Worm (Caenorhabditis elegans) whole organism, L4 larva: ENCODE results near the gene Y54E2A.10.

Experiments
- F26F4.8 ChIP-seq: fragments of 200-800 bp; sonication (Bioruptor generic); conservative IDR thresholded peaks from 2 replicates; pipeline ENCODE4 v1.3.6; 2022; ENCODE audit warnings: missing genetic modification characterization, missing compliant biosample characterization
- F44E2.7 ChIP-seq: fragments of 200-800 bp; sonication (Bioruptor generic); IDR thresholded peaks from 2 replicates; pipeline ENCODE4 v2.1.2; 2022; ENCODE audit warnings: missing genetic modification characterization, missing compliant biosample characterization
- R02D3.7 ChIP-seq: fragments of 150-350 bp; sonication (generic microtip); optimal IDR thresholded peaks from 3 replicates; lab custom pipeline; 2014; ENCODE audit warnings: missing biosample characterization, missing genetic modification characterization
- T20F7.1 ChIP-seq: fragments of 200-800 bp; sonication (Bioruptor generic); optimal IDR thresholded peaks from 2 replicates; lab custom pipeline; 2018; ENCODE audit warnings: mild to moderate bottlenecking, missing genetic modification characterization, missing compliant biosample characterization
- T26A8.4 ChIP-seq: fragments of 200-800 bp; sonication (Bioruptor generic); IDR thresholded peaks from 2 replicates; pipeline ENCODE4 v1.3.6; 2022; ENCODE audit warnings: missing genetic modification characterization, missing compliant biosample characterization
- Y48G9A.11 ChIP-seq: fragments of 200-800 bp; sonication (Bioruptor generic); IDR thresholded peaks from 2 replicates; pipeline ENCODE4 v1.3.6; 2022; ENCODE audit warnings: missing genetic modification reagents, missing genetic modification characterization, missing compliant biosample characterization
- Y5F2A.4 ChIP-seq: fragments of 200-800 bp; sonication (Bioruptor generic); optimal IDR thresholded peaks from 2 replicates; lab custom pipeline; 2018; ENCODE audit warnings: mild to moderate bottlenecking, missing genetic modification characterization, missing compliant biosample characterization
- aha-1 ChIP-seq: fragments of 150-350 bp; peaks from one replicate; lab custom pipeline; 2014; ENCODE audit warnings: missing biosample characterization, missing genetic modification characterization
- ama-1 ChIP-seq: fragments of 150-350 bp; optimal IDR thresholded peaks from 2 replicates; lab custom pipeline; 2014; ENCODE audit warnings: inconsistent platforms, mixed read lengths
- arid-1 ChIP-seq: fragments of 200-800 bp; sonication (Bioruptor generic); conservative IDR thresholded peaks from 2 replicates; pipeline ENCODE4 v1.3.6; 2022; ENCODE audit warnings: missing genetic modification reagents, missing genetic modification characterization, missing compliant biosample characterization
- ceh-32 ChIP-seq: sonication (generic microtip); optimal IDR thresholded peaks from 2 replicates; lab custom pipeline; 2016; ENCODE audit warnings: mild to moderate bottlenecking, missing genetic modification characterization, missing compliant biosample characterization; ENCODE audit not compliant: poor library complexity
- ceh-62 ChIP-seq: sonication (generic microtip); optimal IDR thresholded peaks from 2 replicates; lab custom pipeline; 2017; ENCODE audit warnings: missing biosample characterization, missing genetic modification characterization
- ces-1 ChIP-seq: fragments of 150-350 bp; sonication (generic microtip); optimal IDR thresholded peaks from 4 replicates; lab custom pipeline; 2014; ENCODE audit warnings: missing biosample characterization, missing genetic modification reagents, missing genetic modification characterization
- cey-2 ChIP-seq: sonication (generic microtip); optimal IDR thresholded peaks from 3 replicates; lab custom pipeline; 2017; ENCODE audit warnings: missing genetic modification characterization, mild to moderate bottlenecking, missing compliant biosample characterization, antibody characterized with exemption, borderline replicate concordance; ENCODE audit not compliant: insufficient read depth
- dmd-6 ChIP-seq: fragments of 200-800 bp; sonication (Bioruptor generic); IDR thresholded peaks from 2 replicates; pipeline ENCODE4 v1.3.6; 2022; ENCODE audit warnings: missing genetic modification reagents, missing genetic modification characterization, missing compliant biosample characterization
- dpl-1 ChIP-seq: fragments of 150-350 bp; optimal IDR thresholded peaks from 2 replicates; lab custom pipeline; 2014; ENCODE audit warnings: missing biosample characterization, missing genetic modification reagents, missing genetic modification characterization
- duxl-1 ChIP-seq: sonication (generic microtip); optimal IDR thresholded peaks from 2 replicates; lab custom pipeline; 2016; ENCODE audit warnings: mild to moderate bottlenecking, missing genetic modification characterization, moderate library complexity, missing compliant biosample characterization; ENCODE audit not compliant: poor library complexity
- dve-1 ChIP-seq: sonication (generic microtip); optimal IDR thresholded peaks from 2 replicates; lab custom pipeline; 2017; ENCODE audit warnings: antibody characterized with exemption, mild to moderate bottlenecking, missing genetic modification characterization, missing compliant biosample characterization; ENCODE audit not compliant: insufficient read depth
- fkh-10 ChIP-seq: fragments of 150-350 bp; optimal IDR thresholded peaks from 2 replicates; lab custom pipeline; 2014; ENCODE audit warnings: missing biosample characterization, missing genetic modification reagents, missing genetic modification characterization
- hif-1 ChIP-seq, 2 experiments: sonication (generic microtip); optimal IDR thresholded peaks; 2 replicates each; lab custom pipeline; 2016 to 2017; ENCODE audit warnings: missing compliant biosample characterization in 2 of 2, missing genetic modification characterization in 2 of 2, missing genetic modification reagents in 2 of 2, missing genotype in 2 of 2, mild to moderate bottlenecking in 1 of 2
- hlh-11 ChIP-seq: fragments of 200-800 bp; sonication (Bioruptor generic); optimal IDR thresholded peaks from 2 replicates; lab custom pipeline; 2018; ENCODE audit warnings: mild to moderate bottlenecking, missing genetic modification characterization, missing compliant biosample characterization
- hmg-1.1 ChIP-seq: fragments of 200-800 bp; sonication (Bioruptor generic); IDR thresholded peaks from 2 replicates; pipeline ENCODE4 v1.3.6; 2022; ENCODE audit warnings: missing genetic modification reagents, missing genetic modification characterization, missing compliant biosample characterization
- lim-7 ChIP-seq: fragments of 200-800 bp; sonication (Bioruptor generic); IDR thresholded peaks from 2 replicates; pipeline ENCODE4 v1.3.6; 2022; ENCODE audit warnings: missing genetic modification characterization, missing compliant biosample characterization
- lin-1 ChIP-seq: fragments of 200-800 bp; sonication (Bioruptor generic); IDR thresholded peaks from 2 replicates; pipeline ENCODE4 v1.3.6; 2022; ENCODE audit warnings: missing genetic modification reagents, missing genetic modification characterization, missing compliant biosample characterization
- lin-13 ChIP-seq: fragments of 150-350 bp; optimal IDR thresholded peaks from 2 replicates; lab custom pipeline; 2014; ENCODE audit warnings: missing biosample characterization, missing genetic modification reagents, missing genetic modification characterization
- lin-38 ChIP-seq: fragments of 200-800 bp; sonication (Bioruptor generic); IDR thresholded peaks from 2 replicates; pipeline ENCODE4 v1.3.6; 2022; ENCODE audit warnings: missing genetic modification reagents, missing genetic modification characterization, missing compliant biosample characterization
- lsy-2 ChIP-seq, 2 experiments: fragments of 150-350 bp in 1 of 2; sonication (generic microtip) in 1 of 2; optimal IDR thresholded peaks; 2 replicates each; lab custom pipeline; 2014 to 2017; ENCODE audit warnings: missing biosample characterization in 2 of 2, missing genetic modification characterization in 2 of 2
- mes-2 ChIP-seq: sonication (generic microtip); optimal IDR thresholded peaks from 2 replicates; lab custom pipeline; 2016; ENCODE audit warnings: missing genotype, mild to moderate bottlenecking, missing genetic modification characterization, missing compliant biosample characterization; ENCODE audit not compliant: poor library complexity, severe bottlenecking
- nhr-10 ChIP-seq: fragments of 150-350 bp; optimal IDR thresholded peaks from 2 replicates; lab custom pipeline; 2014; ENCODE audit warnings: missing biosample characterization, missing genetic modification characterization
- nhr-11 ChIP-seq: fragments of 150-350 bp; optimal IDR thresholded peaks from 2 replicates; lab custom pipeline; 2014; ENCODE audit warnings: missing biosample characterization, missing genetic modification characterization
- nhr-111 ChIP-seq: fragments of 200-800 bp; sonication (Bioruptor generic); optimal IDR thresholded peaks from 2 replicates; lab custom pipeline; 2018; ENCODE audit warnings: mild to moderate bottlenecking, missing genetic modification characterization, missing compliant biosample characterization
- nhr-237 ChIP-seq: sonication (generic microtip); optimal IDR thresholded peaks from 2 replicates; lab custom pipeline; 2017; ENCODE audit warnings: missing biosample characterization, missing genetic modification characterization
- nhr-25 ChIP-seq: sonication (generic microtip); optimal IDR thresholded peaks from 2 replicates; lab custom pipeline; 2017; ENCODE audit warnings: missing genetic modification characterization, mild to moderate bottlenecking, missing compliant biosample characterization, antibody characterized with exemption, moderate library complexity, borderline replicate concordance; ENCODE audit not compliant: insufficient read depth
- nhr-28 ChIP-seq: fragments of 150-350 bp; optimal IDR thresholded peaks from 2 replicates; lab custom pipeline; 2014; ENCODE audit warnings: missing biosample characterization, missing genetic modification characterization
- nhr-41 ChIP-seq: fragments of 200-800 bp; sonication (Bioruptor generic); IDR thresholded peaks from 2 replicates; pipeline ENCODE4 v1.3.6; 2022; ENCODE audit warnings: missing genetic modification reagents, missing genetic modification characterization, missing compliant biosample characterization
- nhr-77 ChIP-seq: fragments of 150-350 bp; optimal IDR thresholded peaks from 2 replicates; lab custom pipeline; 2014; ENCODE audit warnings: missing biosample characterization, missing genetic modification characterization
- pha-4 ChIP-seq, 2 experiments: fragments of 150-350 bp in 1 of 2; fragments of 200-800 bp in 1 of 2; sonication (Bioruptor generic) in 1 of 2; IDR thresholded peaks in 1 of 2; optimal IDR thresholded peaks in 1 of 2; 2 replicates each; pipeline versions ENCODE4 v1.3.6 to Lab custom; 2014 to 2022; ENCODE audit warnings: missing genetic modification characterization in 2 of 2, missing genetic modification reagents in 2 of 2, missing biosample characterization in 1 of 2, missing compliant biosample characterization in 1 of 2
- pqm-1 ChIP-seq: sonication (generic microtip); optimal IDR thresholded peaks from 2 replicates; lab custom pipeline; 2017; ENCODE audit warnings: missing biosample characterization, missing genetic modification characterization
- rbr-2 ChIP-seq: sonication (generic microtip); optimal IDR thresholded peaks from 2 replicates; lab custom pipeline; 2016; ENCODE audit warnings: missing genotype, missing genetic modification characterization, missing compliant biosample characterization
- sdz-12 ChIP-seq: fragments of 200-800 bp; sonication (Bioruptor generic); optimal IDR thresholded peaks from 2 replicates; lab custom pipeline; 2018; ENCODE audit warnings: mild to moderate bottlenecking, missing genetic modification characterization, missing compliant biosample characterization
- set-16 ChIP-seq: fragments of 200-800 bp; sonication (Bioruptor generic); IDR thresholded peaks from 2 replicates; pipeline ENCODE4 v1.3.6; 2022; ENCODE audit warnings: missing genetic modification reagents, missing genetic modification characterization, missing compliant biosample characterization
- skn-1 ChIP-seq: fragments of 150-350 bp; optimal IDR thresholded peaks from 2 replicates; lab custom pipeline; 2014; ENCODE audit warnings: missing biosample characterization, missing genetic modification characterization
- snpc-1.2 ChIP-seq: fragments of 200-800 bp; sonication (Bioruptor generic); IDR thresholded peaks from 2 replicates; pipeline ENCODE4 v1.3.6; 2022; ENCODE audit warnings: missing genetic modification reagents, missing genetic modification characterization, missing compliant biosample characterization
- unc-130 ChIP-seq: sonication (generic microtip); optimal IDR thresholded peaks from 2 replicates; lab custom pipeline; 2016; ENCODE audit warnings: missing genetic modification reagents, missing genetic modification characterization, missing compliant biosample characterization
- unc-39 ChIP-seq: sonication (generic microtip); optimal IDR thresholded peaks from 2 replicates; lab custom pipeline; 2017; ENCODE audit warnings: missing biosample characterization, missing genetic modification characterization
- vab-7 ChIP-seq: fragments of 200-800 bp; sonication (Bioruptor generic); IDR thresholded peaks from 2 replicates; pipeline ENCODE4 v1.3.6; 2022; ENCODE audit warnings: missing genetic modification reagents, missing genetic modification characterization, missing compliant biosample characterization
- zfp-2 ChIP-seq: sonication (generic microtip); optimal IDR thresholded peaks from 2 replicates; lab custom pipeline; 2016; ENCODE audit warnings: mild to moderate bottlenecking, missing genetic modification characterization, missing compliant biosample characterization
- zip-2 ChIP-seq: fragments of 150-350 bp; optimal IDR thresholded peaks from 2 replicates; lab custom pipeline; 2014; ENCODE audit warnings: missing biosample characterization, missing genetic modification characterization
- ztf-7 ChIP-seq: fragments of 150-350 bp; optimal IDR thresholded peaks from 2 replicates; lab custom pipeline; 2014; ENCODE audit warnings: missing biosample characterization, missing genetic modification characterization

The Y54E2A.10 gene

DNA sequence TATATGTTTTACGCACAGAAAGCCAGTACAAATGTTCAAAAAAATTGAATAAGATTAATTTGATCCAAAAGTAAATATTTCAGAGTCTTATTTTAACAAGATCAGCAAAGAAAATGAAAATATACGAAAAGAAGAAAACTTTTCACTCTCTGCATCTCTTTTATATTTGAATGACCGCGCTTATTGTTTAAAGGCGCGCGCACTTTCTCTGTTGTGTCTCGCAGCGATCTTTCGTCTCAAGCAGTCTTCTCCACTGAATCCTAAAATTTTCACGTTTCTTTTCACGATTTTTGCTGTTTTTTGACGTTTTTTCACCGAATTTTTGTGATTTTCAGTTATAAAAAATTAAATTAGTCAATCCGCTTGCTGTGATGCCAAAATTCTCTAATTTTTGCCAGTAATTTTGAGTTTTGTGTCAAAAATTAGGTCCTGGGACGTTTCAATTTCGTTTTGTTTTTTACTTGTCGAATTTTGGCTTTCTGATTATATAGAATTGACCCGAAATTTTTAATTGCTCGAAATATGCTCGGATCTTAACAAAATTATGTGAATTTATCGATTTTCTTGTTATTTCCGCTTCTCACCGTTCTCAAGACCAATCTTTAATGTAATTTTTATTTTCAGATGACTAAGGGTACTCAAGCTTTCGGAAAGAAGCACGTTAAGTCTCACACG lies 24.2 kb downstream of the Y54E2A.10 start, which contains the start of gene W01D2.1:
Gene W01D2.1 (plus strand): TSS at position 625 of the 675 bp plus-strand sequence.
- TF ChIP-seq hmg-1.1 (GFP tag; lab: Robert Waterston, UW) (peak; percentile 47; the same call in 1 of the 2 replicates), Y48G9A.11 (GFP tag; lab: Robert Waterston, UW) (no peak), zip-2 (tag; lab: Kevin White, UChicago) (no peak), pqm-1 (tag; lab: Kevin White, UChicago) (no peak), nhr-28 (tag; lab: Kevin White, UChicago) (peak; percentile 35), cey-2 (tag; lab: Kevin White, UChicago) (no peak), dmd-6 (GFP tag; lab: Robert Waterston, UW) (peak; percentile 30; the same call in 1 of the 2 replicates), lin-38 (GFP tag; lab: Robert Waterston, UW) (peak; percentile 57), set-16 (GFP tag; lab: Robert Waterston, UW) (no peak), T20F7.1 (GFP tag; lab: Kevin White, UChicago) (no peak), ama-1 (lab: Kevin White, UChicago) (peak; percentile 47), arid-1 (GFP tag; lab: Robert Waterston, UW) (no peak), aha-1 (no peak), hlh-11 (tag; lab: Kevin White, UChicago) (peak; percentile 38), snpc-1.2 (GFP tag; lab: Robert Waterston, UW) (no peak), vab-7 (GFP tag; lab: Robert Waterston, UW) (no peak), nhr-77 (tag; lab: Kevin White, UChicago) (peak; percentile 75), T26A8.4 (GFP tag; lab: Robert Waterston, UW) (no peak), F44E2.7 (no peak), lin-1 (GFP tag; lab: Robert Waterston, UW) (no peak), R02D3.7 (tag; lab: Kevin White, UChicago) (no peak), nhr-237 (tag; lab: Kevin White, UChicago) (no peak), rbr-2 (peak; percentile 18), zfp-2 (no peak), Y5F2A.4 (no peak), F26F4.8 (no peak), lin-13 (GFP tag; lab: Kevin White, UChicago) (peak; percentile 57), ceh-62 (tag; lab: Kevin White, UChicago) (no peak), unc-130 (GFP tag; lab: Kevin White, UChicago) (no peak), lsy-2 (tag; optimal IDR thresholded peaks at IDR 0.05; lab: Kevin White, UChicago) (peak in 1 of 2 experiments; percentile 86), unc-39 (tag; lab: Kevin White, UChicago) (no peak), ztf-7 (no peak), sdz-12 (GFP tag; lab: Kevin White, UChicago) (no peak), nhr-25 (tag; lab: Kevin White, UChicago) (no peak), ces-1 (GFP tag; lab: Kevin White, UChicago) (no peak), nhr-11 (tag; lab: Kevin White, UChicago) (peak; percentile 11), hif-1 (tag; optimal IDR thresholded peaks at IDR 0.05; lab: Kevin White, UChicago) (peak in 1 of 2 experiments; percentile 44), ceh-32 (tag; lab: Kevin White, UChicago) (no peak), mes-2 (tag; lab: Kevin White, UChicago) (peak; percentile 68), dpl-1 (GFP tag; lab: Kevin White, UChicago) (peak; percentile 87), nhr-10 (tag; lab: Kevin White, UChicago) (no peak), lim-7 (GFP tag; lab: Robert Waterston, UW) (no peak), fkh-10 (GFP tag; lab: Kevin White, UChicago) (no peak), dve-1 (tag; lab: Kevin White, UChicago) (peak; percentile 64), nhr-41 (no peak), nhr-111 (GFP tag; lab: Kevin White, UChicago) (no peak), pha-4 (GFP tag; IDR thresholded peaks at IDR 0.05; lab: Robert Waterston, UW) (0 out of 2 replicates have a peak, but pooled peaks have one; percentile 18), pha-4 (tag; optimal IDR thresholded peaks at IDR 0.05; lab: Kevin White, UChicago) (peak; percentile 84), duxl-1 (tag; lab: Kevin White, UChicago) (peak; percentile 10), skn-1 (no peak)
